Worm (Caenorhabditis elegans) whole organism, L3 larva: Measurements from ENCODE around the gene F43C11.4.

Experiments
- ZK546.5 ChIP-seq: sonication (generic microtip); optimal IDR thresholded peaks from 2 replicates; lab custom pipeline; 2017; ENCODE audit warnings: missing biosample characterization, missing genetic modification characterization
- ama-1 ChIP-seq: fragments of 150-350 bp; optimal IDR thresholded peaks from 2 replicates; lab custom pipeline; 2018
- ceh-16 ChIP-seq: sonication (generic microtip); optimal IDR thresholded peaks from 2 replicates; lab custom pipeline; 2017; ENCODE audit warnings: missing biosample characterization, missing genetic modification characterization
- ceh-28 ChIP-seq: fragments of 150-350 bp; optimal IDR thresholded peaks from 2 replicates; lab custom pipeline; 2014; ENCODE audit warnings: missing biosample characterization, missing genetic modification reagents, missing genetic modification characterization
- ceh-82 ChIP-seq: fragments of 150-350 bp; optimal IDR thresholded peaks from 2 replicates; lab custom pipeline; 2014; ENCODE audit warnings: missing biosample characterization, missing genetic modification characterization
- ceh-9 ChIP-seq: sonication (generic microtip); optimal IDR thresholded peaks from 2 replicates; lab custom pipeline; 2018; ENCODE audit warnings: missing biosample characterization, missing genetic modification characterization
- daf-12 ChIP-seq: fragments of 150-350 bp; optimal IDR thresholded peaks from 2 replicates; lab custom pipeline; 2014; ENCODE audit warnings: missing biosample characterization, missing genetic modification reagents, missing genetic modification characterization
- egl-5 ChIP-seq: fragments of 150-350 bp; optimal IDR thresholded peaks from 2 replicates; lab custom pipeline; 2017; ENCODE audit warnings: missing biosample characterization, missing genetic modification reagents, missing genetic modification characterization, inconsistent platforms
- fkh-2 ChIP-seq: fragments of 150-350 bp; optimal IDR thresholded peaks from 2 replicates; lab custom pipeline; 2014; ENCODE audit warnings: missing biosample characterization, missing genetic modification reagents, missing genetic modification characterization
- hmg-11 ChIP-seq: sonication (generic microtip); optimal IDR thresholded peaks from 2 replicates; lab custom pipeline; 2016; ENCODE audit warnings: missing genetic modification characterization, missing compliant biosample characterization
- jun-1 ChIP-seq: fragments of 150-350 bp; optimal IDR thresholded peaks from 2 replicates; lab custom pipeline; 2014; ENCODE audit warnings: missing biosample characterization, missing genetic modification reagents, missing genetic modification characterization
- lin-15B ChIP-seq: fragments of 150-350 bp; optimal IDR thresholded peaks from 2 replicates; lab custom pipeline; 2014; ENCODE audit warnings: missing biosample characterization, missing genetic modification characterization
- lsy-12 ChIP-seq: sonication (generic microtip); optimal IDR thresholded peaks from 2 replicates; lab custom pipeline; 2016; ENCODE audit warnings: mild to moderate bottlenecking, missing genetic modification characterization, missing compliant biosample characterization
- mdl-1 ChIP-seq: fragments of 150-350 bp; optimal IDR thresholded peaks from 2 replicates; lab custom pipeline; 2014; ENCODE audit warnings: missing biosample characterization, missing genetic modification characterization
- mml-1 ChIP-seq: fragments of 150-350 bp; sonication (generic microtip); optimal IDR thresholded peaks from 3 replicates; lab custom pipeline; 2014; ENCODE audit warnings: missing biosample characterization, missing genetic modification characterization
- nfya-1 ChIP-seq: sonication (generic microtip); optimal IDR thresholded peaks from 2 replicates; lab custom pipeline; 2017; ENCODE audit warnings: missing genetic modification characterization, mild to moderate bottlenecking, missing compliant biosample characterization, antibody characterized with exemption, moderate library complexity; ENCODE audit not compliant: insufficient read depth
- nhr-11 ChIP-seq: fragments of 150-350 bp; optimal IDR thresholded peaks from 2 replicates; lab custom pipeline; 2014; ENCODE audit warnings: missing biosample characterization, missing genetic modification characterization
- nhr-23 ChIP-seq: fragments of 150-350 bp; optimal IDR thresholded peaks from 2 replicates; lab custom pipeline; 2014; ENCODE audit warnings: missing biosample characterization, missing genetic modification reagents, missing genetic modification characterization
- nhr-237 ChIP-seq: fragments of 150-350 bp; optimal IDR thresholded peaks from 2 replicates; lab custom pipeline; 2014; ENCODE audit warnings: missing biosample characterization, missing genetic modification characterization
- nhr-25 ChIP-seq: sonication (generic microtip); optimal IDR thresholded peaks from 2 replicates; lab custom pipeline; 2017; ENCODE audit warnings: missing biosample characterization, missing genetic modification characterization
- nhr-43 ChIP-seq: sonication (generic microtip); optimal IDR thresholded peaks from 2 replicates; lab custom pipeline; 2016; ENCODE audit warnings: mild to moderate bottlenecking, missing genetic modification characterization, missing compliant biosample characterization; ENCODE audit not compliant: poor library complexity, severe bottlenecking
- nhr-76 ChIP-seq: fragments of 150-350 bp; sonication (generic microtip); optimal IDR thresholded peaks from 5 replicates; lab custom pipeline; 2014; ENCODE audit warnings: missing biosample characterization, missing genetic modification characterization
- nhr-77 ChIP-seq: fragments of 150-350 bp; optimal IDR thresholded peaks from 2 replicates; lab custom pipeline; 2014; ENCODE audit warnings: missing biosample characterization, missing genetic modification characterization
- pqm-1 ChIP-seq: fragments of 150-350 bp; optimal IDR thresholded peaks from 2 replicates; lab custom pipeline; 2017; ENCODE audit warnings: missing biosample characterization, missing genetic modification characterization, inconsistent platforms
- sea-2 ChIP-seq: fragments of 150-350 bp; sonication (generic microtip); optimal IDR thresholded peaks from 4 replicates; lab custom pipeline; 2014; ENCODE audit warnings: missing biosample characterization, missing genetic modification reagents, missing genetic modification characterization
- tbx-2 ChIP-seq: sonication (generic microtip); optimal IDR thresholded peaks from 2 replicates; lab custom pipeline; 2016; ENCODE audit warnings: mild to moderate bottlenecking, missing genetic modification characterization, missing compliant biosample characterization
- unc-39 ChIP-seq: sonication (generic microtip); optimal IDR thresholded peaks from 4 replicates; lab custom pipeline; 2017; ENCODE audit warnings: missing biosample characterization, missing genetic modification characterization
- unc-62 ChIP-seq: fragments of 150-350 bp; sonication (generic microtip); optimal IDR thresholded peaks from 4 replicates; lab custom pipeline; 2014; ENCODE audit warnings: missing biosample characterization, missing genetic modification reagents, missing genetic modification characterization
- zag-1 ChIP-seq: fragments of 150-350 bp; optimal IDR thresholded peaks from 2 replicates; lab custom pipeline; 2014; ENCODE audit warnings: missing biosample characterization, missing genetic modification characterization
- ztf-11 ChIP-seq: fragments of 150-350 bp; optimal IDR thresholded peaks from 2 replicates; lab custom pipeline; 2014; ENCODE audit warnings: missing biosample characterization, missing genetic modification characterization
- ztf-4 ChIP-seq: fragments of 150-350 bp; optimal IDR thresholded peaks from 2 replicates; lab custom pipeline; 2014; ENCODE audit warnings: missing biosample characterization, missing genetic modification characterization

The F43C11.4 gene

DNA sequence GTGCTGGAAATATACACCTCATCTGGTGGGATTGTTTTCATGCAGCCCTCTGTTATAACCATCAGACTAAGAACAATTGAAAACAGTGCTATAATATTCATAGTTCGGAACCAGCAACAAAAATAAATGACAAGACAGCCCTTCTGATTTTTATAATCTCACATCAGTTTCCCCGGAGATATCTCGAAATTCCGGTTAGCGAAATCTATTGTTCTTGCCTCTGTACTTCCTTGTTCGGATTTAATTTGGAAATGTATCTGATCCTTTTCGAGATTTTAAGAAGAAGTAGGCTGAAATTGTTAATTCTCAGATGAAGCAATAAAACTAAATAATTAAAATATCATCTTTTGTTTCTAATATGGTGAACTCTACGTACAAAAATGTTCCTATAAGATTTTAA, 16.9 kb downstream of the F43C11.4 start, which contains the start of gene F43C11.11:
TSS of gene F43C11.11 (minus strand) at position 101 of the 400 bp plus-strand sequence.
- TF ChIP-seq pqm-1 (no peak), nhr-25 (tag; lab: Kevin White, UChicago) (no peak), ceh-28 (no peak), hmg-11 (tag; lab: Kevin White, UChicago) (no peak), nhr-43 (tag; lab: Kevin White, UChicago) (no peak), nhr-11 (tag; lab: Kevin White, UChicago) (no peak), ceh-9 (no peak), nhr-237 (no peak), sea-2 (GFP tag; lab: Kevin White, UChicago) (no peak), ceh-82 (tag; lab: Kevin White, UChicago) (no peak), nfya-1 (tag; lab: Kevin White, UChicago) (no peak), lsy-12 (tag; lab: Kevin White, UChicago) (no peak), nhr-77 (no peak), unc-62 (GFP tag; lab: Kevin White, UChicago) (no peak), mdl-1 (tag; lab: Kevin White, UChicago) (no peak), daf-12 (tag; lab: Kevin White, UChicago) (no peak), zag-1 (tag; lab: Kevin White, UChicago) (no peak), ztf-11 (no peak), nhr-23 (tag; lab: Kevin White, UChicago) (no peak), ztf-4 (no peak)

DNA sequence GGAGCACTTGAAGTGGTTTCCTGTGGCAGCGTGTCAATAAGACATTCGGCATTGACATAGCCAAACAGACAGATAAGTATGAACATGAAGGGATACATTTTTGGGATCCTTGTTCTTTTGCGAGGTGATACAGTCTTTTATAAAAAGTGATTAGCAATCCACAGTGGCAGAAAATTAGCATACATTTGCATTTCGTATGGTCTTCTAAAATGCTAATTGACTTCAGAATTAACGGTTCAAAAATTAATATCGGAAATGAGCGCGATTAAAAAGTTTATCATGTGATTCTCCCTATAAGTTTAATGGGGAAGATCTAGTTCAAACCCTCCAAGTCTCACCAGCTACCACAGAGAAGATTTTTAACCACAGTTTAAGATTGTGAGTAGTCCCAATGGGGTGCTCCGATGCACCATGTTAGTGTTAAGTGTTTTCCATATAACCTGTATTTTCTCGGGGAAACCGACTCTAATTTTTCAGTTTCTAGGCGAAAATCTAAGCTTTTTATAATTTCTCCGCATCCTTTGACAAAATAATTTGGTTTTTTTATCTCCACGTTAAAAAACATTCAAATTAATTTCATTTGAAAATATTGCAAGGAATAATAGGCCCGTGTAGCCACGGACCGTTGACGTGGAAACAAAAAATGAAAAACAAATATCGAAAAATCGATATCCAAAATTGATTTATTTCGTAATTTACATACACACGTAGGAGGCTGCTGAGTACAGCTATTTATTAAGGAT, 20.0 kb downstream of the F43C11.4 start, which contains the start of the genes F43C11.12 and F16G10.5:
TSS of gene F43C11.12 (minus strand) at position 101 of the 743 bp plus-strand sequence.
TSS of gene F16G10.5 (plus strand) at position 693 of the 743 bp plus-strand sequence.
- TF ChIP-seq lin-15B (tag; lab: Kevin White, UChicago) (no peak), nhr-23 (tag; lab: Kevin White, UChicago) (no peak), ceh-16 (tag; lab: Kevin White, UChicago) (no peak), jun-1 (no peak), lsy-12 (tag; lab: Kevin White, UChicago) (no peak), nhr-25 (tag; lab: Kevin White, UChicago) (no peak), daf-12 (tag; lab: Kevin White, UChicago) (no peak), ZK546.5 (no peak), mdl-1 (tag; lab: Kevin White, UChicago) (no peak), ama-1 (no peak), nhr-43 (tag; lab: Kevin White, UChicago) (no peak), nhr-76 (tag; lab: Kevin White, UChicago) (no peak)

DNA sequence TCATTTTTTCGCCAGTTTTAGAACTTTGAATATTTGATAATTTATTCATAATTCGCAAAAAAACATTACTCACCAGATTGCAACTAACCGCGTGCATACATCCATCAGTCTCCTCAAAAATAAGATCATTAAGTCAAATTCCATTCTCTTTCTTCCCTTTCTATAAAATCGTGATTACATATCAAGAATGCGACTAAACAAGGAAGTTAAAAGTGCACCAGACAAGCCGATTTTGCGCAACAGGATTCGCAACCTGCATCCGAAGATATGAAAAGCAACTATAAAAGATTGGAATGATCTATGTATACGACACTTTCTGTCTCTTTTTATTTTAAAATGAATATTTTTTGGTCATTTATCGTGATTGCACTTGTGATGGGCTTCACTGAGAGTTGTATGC, 22.2 kb downstream of the F43C11.4 start, which contains the start of gene hpo-25:
TSS of gene hpo-25 (plus strand) at position 301 of the 400 bp plus-strand sequence.
- TF ChIP-seq nhr-25 (tag; lab: Kevin White, UChicago) (no peak), daf-12 (tag; lab: Kevin White, UChicago) (no peak), unc-39 (tag; lab: Kevin White, UChicago) (no peak), pqm-1 (no peak), lin-15B (tag; lab: Kevin White, UChicago) (no peak), hmg-11 (tag; lab: Kevin White, UChicago) (no peak), tbx-2 (tag; lab: Kevin White, UChicago) (no peak), ceh-28 (no peak), ZK546.5 (no peak)

ce11 chrII:2372090-2372489, 25.3 kb downstream of the F43C11.4 start, which contains the start of gene F16G10.3:
Gene F16G10.3 (plus strand): TSS chrII:2372390.
- TF ChIP-seq ceh-28, result no peak
- TF ChIP-seq, all 47 proteins: peak for 0

DNA sequence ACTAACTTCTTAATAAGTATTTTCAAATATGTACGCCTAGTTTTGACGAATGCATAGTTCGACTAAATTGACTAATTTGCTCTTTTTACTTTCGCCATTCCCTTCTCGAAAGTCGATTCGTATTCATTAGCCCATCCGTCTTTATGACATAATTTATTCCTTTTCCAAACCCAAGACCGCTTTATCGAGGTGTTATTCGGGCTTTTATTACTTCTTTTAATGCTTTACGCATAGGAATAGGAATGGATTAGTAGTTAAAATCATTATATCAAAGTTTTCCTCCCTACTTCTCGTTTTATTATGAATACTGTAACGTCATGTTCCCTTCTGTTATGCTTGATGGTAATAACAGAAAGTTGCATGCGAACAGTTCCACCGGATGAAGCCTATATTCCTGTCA, 28.2 kb downstream of the F43C11.4 start, which contains the start of gene F16G10.2:
TSS of gene F16G10.2 (plus strand) at position 301 of the 400 bp plus-strand sequence.
- TF ChIP-seq mdl-1 (tag; lab: Kevin White, UChicago) (no peak), ceh-82 (tag; lab: Kevin White, UChicago) (no peak), fkh-2 (no peak), egl-5 (tag; lab: Kevin White, UChicago) (no peak), ceh-28 (no peak), mml-1 (tag; lab: Kevin White, UChicago) (no peak), ceh-16 (tag; lab: Kevin White, UChicago) (no peak), zag-1 (tag; lab: Kevin White, UChicago) (no peak)
- TF ChIP-seq, all 47 proteins: peak for 0
